Fruit fly (Drosophila melanogaster) whole organism, prepupa: ENCODE measurements around the gene CG9259.

Experiments
- dsx ChIP-seq: fragments of 200-800 bp; optimal IDR thresholded peaks from 3 replicates; lab custom pipeline; 2019; ENCODE audit warnings: missing biosample characterization, mild to moderate bottlenecking, missing genetic modification characterization, moderate library complexity; ENCODE audit not compliant: poor library complexity, severe bottlenecking
- lz ChIP-seq: fragments of 200-800 bp; sonication (Bioruptor generic); optimal IDR thresholded peaks from 3 replicates; lab custom pipeline; 2016; ENCODE audit warnings: missing biosample characterization, missing genetic modification characterization

DNA sequence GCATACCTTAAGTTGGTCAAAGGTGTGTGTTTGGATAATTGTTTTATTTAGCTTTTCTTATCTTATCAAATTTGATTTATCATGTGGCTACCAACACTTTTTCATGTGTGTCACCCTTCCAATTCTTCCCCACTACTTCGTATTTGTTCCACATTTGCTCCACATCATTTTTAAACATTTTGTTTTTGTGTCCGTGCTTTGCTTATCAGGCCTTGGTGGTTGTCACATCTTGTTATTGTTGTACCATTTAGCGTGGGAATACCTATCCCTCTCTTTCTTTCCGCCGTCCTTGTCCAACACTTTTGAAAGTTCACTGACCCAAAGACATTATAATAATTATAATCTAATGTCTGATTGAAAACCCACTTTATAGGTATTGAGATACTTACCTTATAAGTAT is 35.6 kb upstream of the CG9259 start:
- TF ChIP-seq dsx (GFP tag; lab: Kevin White, UChicago) (no peak), lz (GFP tag; lab: Kevin White, UChicago) (no peak)
